Worm (Caenorhabditis elegans): ENCODE measurements around the gene C37C3.10.

C37C3.10 gene

ce11 chrV:7863020-7863523, at the start of gene C37C3.10:
C37C3.10 (minus strand) TSS chrV:7863070.
- TF ChIP-seq mml-1 (tag; optimal IDR thresholded peaks at IDR 0.05) (no peak), unc-39 (tag; optimal IDR thresholded peaks at IDR 0.05) (no peak), ceh-16 (tag; optimal IDR thresholded peaks at IDR 0.05) (no peak), nhr-12 (tag; optimal IDR thresholded peaks at IDR 0.05) (no peak), pqm-1 (tag; optimal IDR thresholded peaks at IDR 0.05) (peak; percentile 64)

ce11 chrV:7908431-7908830, 45.6 kb upstream of the C37C3.10 start:
- TF ChIP-seq nfya-1 (tag; optimal IDR thresholded peaks at IDR 0.05; ENCODE audit: insufficient read depth) (no peak), fkh-10 (GFP tag; optimal IDR thresholded peaks at IDR 0.05) (peak; percentile 1)

ce11 chrV:7904389-7904788, 41.5 kb upstream of the C37C3.10 start:
- TF ChIP-seq nhr-67 (tag; optimal IDR thresholded peaks at IDR 0.05) (no peak), fkh-10 (GFP tag; optimal IDR thresholded peaks at IDR 0.05) (peak; percentile 19), fkh-2 (tag; optimal IDR thresholded peaks at IDR 0.05) (no peak)

- TF ChIP-seq lsy-12 (tag; optimal IDR thresholded peaks at IDR 0.05), result no peak
- no peak for TF ChIP-seq ZK546.5 (tag; optimal IDR thresholded peaks at IDR 0.05)
- TF ChIP-seq ceh-16 (tag; optimal IDR thresholded peaks at IDR 0.05), result no peak
- no peak for TF ChIP-seq ztf-11 (tag; optimal IDR thresholded peaks at IDR 0.05)
Observed at ce11 chrV:7901222-7901621, 38.4 kb upstream of the C37C3.10 start.

- no peak for TF ChIP-seq ceh-28 (tag; optimal IDR thresholded peaks at IDR 0.05)
Observed at ce11 chrV:7899761-7900160, 36.9 kb upstream of the C37C3.10 start, which contains the start of gene F40A3.7. F40A3.7 (minus strand) TSS chrV:7899861.

ce11 chrV:7893812-7894381, 31.0 kb upstream of the C37C3.10 start, which contains the start of gene F40A3.6:
F40A3.6 (minus strand) TSS chrV:7893862.
- TF ChIP-seq mml-1 (tag; optimal IDR thresholded peaks at IDR 0.05), result no peak
- no peak for TF ChIP-seq R02D3.7 (tag; optimal IDR thresholded peaks at IDR 0.05)
- no peak for TF ChIP-seq ceh-9 (tag; optimal IDR thresholded peaks at IDR 0.05)
- TF ChIP-seq elt-2 (tag; optimal IDR thresholded peaks at IDR 0.05), result no peak
- no peak for TF ChIP-seq nhr-25 (tag; optimal IDR thresholded peaks at IDR 0.05)
- no peak for TF ChIP-seq unc-62 (GFP tag; optimal IDR thresholded peaks at IDR 0.05)
- TF ChIP-seq aly-2 (tag; optimal IDR thresholded peaks at IDR 0.05), result no peak
- TF ChIP-seq elt-3 (tag; optimal IDR thresholded peaks at IDR 0.05), result no peak
- TF ChIP-seq nhr-77 (tag; optimal IDR thresholded peaks at IDR 0.05), result no peak
- no peak for TF ChIP-seq unc-39 (tag; optimal IDR thresholded peaks at IDR 0.05)
- TF ChIP-seq nhr-23 (tag; optimal IDR thresholded peaks at IDR 0.05), result no peak
- TF ChIP-seq nfya-1 (tag; optimal IDR thresholded peaks at IDR 0.05; ENCODE audit: insufficient read depth), result peak; percentile 37
- TF ChIP-seq lin-39 (tag; optimal IDR thresholded peaks at IDR 0.05), result peak; percentile 13
- TF ChIP-seq fkh-10 (GFP tag; optimal IDR thresholded peaks at IDR 0.05), result no peak
- peak; percentile 78 for TF ChIP-seq egl-5 (tag; optimal IDR thresholded peaks at IDR 0.05)
- no peak for TF ChIP-seq egl-27 (tag; optimal IDR thresholded peaks at IDR 0.05)
- no peak for TF ChIP-seq ceh-16 (tag; optimal IDR thresholded peaks at IDR 0.05)
- TF ChIP-seq mdl-1 (tag; optimal IDR thresholded peaks at IDR 0.05), result no peak
- no peak for TF ChIP-seq pqm-1 (tag; optimal IDR thresholded peaks at IDR 0.05)
- TF ChIP-seq nhr-67 (tag; optimal IDR thresholded peaks at IDR 0.05), result no peak
- TF ChIP-seq nhr-43 (tag; optimal IDR thresholded peaks at IDR 0.05; ENCODE audit: poor library complexity, severe bottlenecking), result no peak
- TF ChIP-seq snpc-4 (tag; optimal IDR thresholded peaks at IDR 0.05), result no peak
- TF ChIP-seq nhr-237 (tag; optimal IDR thresholded peaks at IDR 0.05), result no peak
- no peak for TF ChIP-seq daf-12 (tag; optimal IDR thresholded peaks at IDR 0.05)

- TF ChIP-seq nhr-12 (tag; optimal IDR thresholded peaks at IDR 0.05) (no peak), lin-39 (tag; optimal IDR thresholded peaks at IDR 0.05) (peak; percentile 52)
Observed at ce11 chrV:7891230-7891629, 28.4 kb upstream of the C37C3.10 start, which contains the start of gene F40A3.1. F40A3.1 (plus strand) TSS chrV:7891530.

Measured in whole organism, L3 larva.